Worm (Caenorhabditis elegans) whole organism, early embryonic: ENCODE measurements around the gene sftd-3.

Experiments used
- B0310.2 ChIP-seq: sonication (generic microtip); optimal IDR thresholded peaks from 2 replicates; lab custom pipeline; 2016; ENCODE audit warnings: mild to moderate bottlenecking, missing genetic modification characterization, missing compliant biosample characterization
- F13C5.2 ChIP-seq: sonication (generic microtip); optimal IDR thresholded peaks from 2 replicates; lab custom pipeline; 2017; ENCODE audit warnings: mild to moderate bottlenecking, missing genetic modification characterization, inconsistent platforms, missing compliant biosample characterization
- aly-1 ChIP-seq: sonication (generic microtip); optimal IDR thresholded peaks from 2 replicates; lab custom pipeline; 2016; ENCODE audit warnings: missing genetic modification characterization, missing compliant biosample characterization
- ama-1 ChIP-seq: fragments of 150-350 bp; optimal IDR thresholded peaks from 2 replicates; lab custom pipeline; 2014
- ceh-13 ChIP-seq: fragments of 200-800 bp; sonication (Bioruptor generic); optimal IDR thresholded peaks from 2 replicates; lab custom pipeline; 2018; ENCODE audit warnings: mild to moderate bottlenecking, missing genetic modification characterization, missing compliant biosample characterization
- ceh-36 ChIP-seq: sonication (generic microtip); optimal IDR thresholded peaks from 2 replicates; lab custom pipeline; 2016; ENCODE audit warnings: missing genetic modification characterization, inconsistent platforms, missing compliant biosample characterization
- ets-7 ChIP-seq: sonication (generic microtip); optimal IDR thresholded peaks from 2 replicates; lab custom pipeline; 2016; ENCODE audit warnings: missing genotype, missing genetic modification characterization, missing compliant biosample characterization
- flt-1 ChIP-seq: fragments of 200-800 bp; sonication (Bioruptor generic); IDR thresholded peaks from 2 replicates; pipeline ENCODE4 v1.3.6; 2022; ENCODE audit warnings: missing genetic modification characterization, missing compliant biosample characterization
- hmbx-1 ChIP-seq: sonication (generic microtip); optimal IDR thresholded peaks from 2 replicates; lab custom pipeline; 2016; ENCODE audit warnings: mild to moderate bottlenecking, missing genetic modification characterization, missing compliant biosample characterization
- hmg-4 ChIP-seq: fragments of 200-800 bp; sonication (Bioruptor generic); optimal IDR thresholded peaks from 2 replicates; lab custom pipeline; 2018; ENCODE audit warnings: mild to moderate bottlenecking, missing genetic modification characterization, missing compliant biosample characterization
- hnd-1 ChIP-seq: sonication (generic microtip); optimal IDR thresholded peaks from 2 replicates; lab custom pipeline; 2016; ENCODE audit warnings: missing genetic modification characterization, missing compliant biosample characterization
- pes-1 ChIP-seq: fragments of 200-800 bp; sonication (Bioruptor generic); IDR thresholded peaks from 2 replicates; pipeline ENCODE4 v1.3.6; 2022; ENCODE audit warnings: missing genetic modification reagents, missing genetic modification characterization, missing compliant biosample characterization
- scrt-1 ChIP-seq: fragments of 200-800 bp; sonication (Bioruptor generic); IDR thresholded peaks from 2 replicates; pipeline ENCODE4 v1.3.6; 2022; ENCODE audit warnings: missing genetic modification characterization, missing compliant biosample characterization
- sea-1 ChIP-seq: fragments of 200-800 bp; sonication (Bioruptor generic); conservative IDR thresholded peaks from 2 replicates; pipeline ENCODE4 v1.3.6; 2022; ENCODE audit warnings: missing genetic modification characterization, missing compliant biosample characterization
- tbx-11 ChIP-seq: fragments of 200-800 bp; sonication (Bioruptor generic); IDR thresholded peaks from 2 replicates; pipeline ENCODE4 v1.3.6; 2022; ENCODE audit warnings: missing genetic modification characterization, missing compliant biosample characterization
- tbx-37 ChIP-seq: fragments of 200-800 bp; sonication (Bioruptor generic); conservative IDR thresholded peaks from 2 replicates; pipeline ENCODE4 v1.3.6; 2022; ENCODE audit warnings: missing genetic modification reagents, missing genetic modification characterization, missing compliant biosample characterization
- tra-4 ChIP-seq: sonication (generic microtip); optimal IDR thresholded peaks from 2 replicates; lab custom pipeline; 2017; ENCODE audit warnings: missing genetic modification characterization, missing compliant biosample characterization

sftd-3 gene

DNA sequence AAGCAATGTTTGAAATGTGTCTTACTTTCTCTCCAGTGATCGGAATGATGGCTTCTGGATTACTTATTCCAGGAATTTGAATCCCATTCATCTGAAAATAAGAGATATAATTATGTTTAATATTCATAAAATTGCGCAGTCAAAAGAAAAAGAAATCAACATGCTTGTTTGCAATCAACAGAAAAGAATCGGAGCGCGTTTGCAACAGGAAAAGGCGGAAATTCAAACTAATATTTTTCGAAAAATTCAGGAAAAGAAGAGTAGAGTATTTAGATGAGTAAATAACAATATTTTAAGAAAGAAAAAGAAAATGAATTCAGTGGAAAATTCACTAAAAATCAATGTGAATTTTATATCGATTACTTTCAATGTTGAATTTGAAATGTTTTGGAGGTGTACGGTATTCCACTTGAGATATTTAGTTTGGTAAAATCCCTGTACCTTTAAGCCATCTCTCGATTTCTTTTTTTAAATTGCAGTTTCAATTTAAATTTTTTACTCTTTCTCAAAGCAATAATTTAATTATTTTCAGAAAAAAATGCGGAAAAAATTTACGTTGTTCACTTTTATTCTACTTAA lies 23.5 kb downstream of the sftd-3 start, which contains the start of the genes set-17 and T21B10.4:
set-17 (minus strand) TSS at position 127 of the 579 bp plus-strand sequence.
T21B10.4 (plus strand) TSS at position 533 of the 579 bp plus-strand sequence.
- no peak for TF ChIP-seq hmg-4 (GFP tag; lab: Kevin White, UChicago)
- no peak for TF ChIP-seq pes-1 (GFP tag; lab: Robert Waterston, UW)
- no peak for TF ChIP-seq tbx-37 (GFP tag; lab: Robert Waterston, UW)
- TF ChIP-seq ets-7 (tag; lab: Kevin White, UChicago) = no peak
- TF ChIP-seq tbx-11 (GFP tag; lab: Robert Waterston, UW) = no peak
- no peak for TF ChIP-seq ceh-36 (tag; lab: Kevin White, UChicago)
- no peak for TF ChIP-seq scrt-1 (GFP tag; lab: Robert Waterston, UW)
- no peak for TF ChIP-seq tra-4 (tag; lab: Kevin White, UChicago)
- no peak for TF ChIP-seq flt-1 (GFP tag; lab: Robert Waterston, UW)
- TF ChIP-seq aly-1 (tag; lab: Kevin White, UChicago) = no peak
- no peak for TF ChIP-seq hnd-1 (tag; lab: Kevin White, UChicago)
- TF ChIP-seq hmbx-1 = no peak
- TF ChIP-seq ama-1 (lab: Kevin White, UChicago) = no peak
- TF ChIP-seq F13C5.2 (tag; lab: Kevin White, UChicago) = no peak

DNA sequence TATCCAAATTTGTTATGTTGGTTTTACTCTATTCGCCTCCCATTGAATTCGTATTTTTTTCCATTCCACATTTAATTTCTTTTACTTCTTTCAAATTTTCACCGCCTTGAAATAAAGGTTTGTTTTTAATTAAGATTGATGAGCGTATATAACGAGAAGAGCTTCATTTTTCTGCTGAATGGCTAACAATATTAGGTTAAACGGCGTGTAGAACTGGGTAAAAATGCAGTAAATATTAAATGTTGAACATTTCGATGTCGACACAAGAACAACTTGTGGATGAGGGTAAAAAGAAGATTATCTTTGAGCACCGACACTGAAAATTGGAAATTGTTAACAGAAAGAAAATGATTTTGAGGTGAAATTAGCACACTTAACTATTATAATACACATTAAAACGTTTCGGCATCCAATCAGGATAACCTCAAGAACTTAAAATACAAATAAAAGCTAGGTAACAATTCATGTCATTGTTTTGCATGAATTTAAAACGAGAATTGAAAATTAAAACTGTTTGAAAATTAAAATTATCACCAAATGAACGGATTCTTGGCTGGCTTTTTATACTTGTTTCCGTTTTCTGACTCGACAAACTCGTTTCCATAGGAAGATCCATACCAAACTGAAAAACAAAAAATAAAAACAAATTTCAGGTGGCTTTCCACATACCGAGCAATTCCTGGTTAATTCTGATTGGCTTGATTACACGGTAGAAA lies 24.9 kb downstream of the sftd-3 start:
- no peak for TF ChIP-seq ets-7 (tag; lab: Kevin White, UChicago)
- TF ChIP-seq ama-1 (lab: Kevin White, UChicago) = no peak
- TF ChIP-seq ceh-36 (tag; lab: Kevin White, UChicago) = no peak
- TF ChIP-seq tra-4 (tag; lab: Kevin White, UChicago) = no peak
- no peak for TF ChIP-seq aly-1 (tag; lab: Kevin White, UChicago)
- no peak for TF ChIP-seq scrt-1 (GFP tag; lab: Robert Waterston, UW)
- no peak for TF ChIP-seq sea-1 (GFP tag; lab: Robert Waterston, UW)

ce11 chrII:8933693-8934432 lies 30.1 kb downstream of the sftd-3 start, which contains the start of gene T21B10.3:
Gene T21B10.3 (plus strand): TSS chrII:8934382.
- no peak for TF ChIP-seq pes-1 (GFP tag; lab: Robert Waterston, UW)
- no peak for TF ChIP-seq sea-1 (GFP tag; lab: Robert Waterston, UW)
- no peak for TF ChIP-seq F13C5.2 (tag; lab: Kevin White, UChicago)
- TF ChIP-seq ceh-13 (GFP tag; lab: Kevin White, UChicago) = no peak
- TF ChIP-seq ceh-36 (tag; lab: Kevin White, UChicago) = no peak
- no peak for TF ChIP-seq scrt-1 (GFP tag; lab: Robert Waterston, UW)
- TF ChIP-seq hmbx-1 = no peak
- TF ChIP-seq ets-7 (tag; lab: Kevin White, UChicago) = no peak
- TF ChIP-seq hmg-4 (GFP tag; lab: Kevin White, UChicago) = no peak
- TF ChIP-seq flt-1 (GFP tag; lab: Robert Waterston, UW) = no peak
- no peak for TF ChIP-seq tbx-11 (GFP tag; lab: Robert Waterston, UW)
- TF ChIP-seq tra-4 (tag; lab: Kevin White, UChicago) = no peak
- no peak for TF ChIP-seq B0310.2 (tag; lab: Kevin White, UChicago)
- TF ChIP-seq ama-1 (lab: Kevin White, UChicago) = no peak
- TF ChIP-seq hnd-1 (tag; lab: Kevin White, UChicago) = no peak

DNA sequence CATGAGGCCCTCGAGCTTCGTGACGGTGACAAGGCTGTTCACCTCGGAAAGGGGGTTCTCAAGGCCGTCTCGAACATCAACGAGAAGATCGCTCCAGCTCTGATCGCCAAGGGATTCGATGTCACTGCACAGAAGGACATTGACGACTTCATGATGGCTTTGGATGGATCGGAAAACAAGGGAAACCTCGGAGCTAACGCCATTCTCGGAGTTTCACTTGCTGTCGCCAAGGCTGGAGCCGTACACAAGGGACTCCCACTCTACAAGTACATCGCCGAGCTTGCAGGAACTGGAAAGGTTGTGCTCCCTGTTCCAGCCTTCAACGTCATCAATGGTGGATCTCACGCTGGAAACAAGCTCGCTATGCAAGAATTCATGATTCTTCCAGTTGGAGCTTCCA lies 31.6 kb downstream of the sftd-3 start:
- no peak for TF ChIP-seq tra-4 (tag; lab: Kevin White, UChicago)
- TF ChIP-seq flt-1 (GFP tag; lab: Robert Waterston, UW) = no peak
- TF ChIP-seq scrt-1 (GFP tag; lab: Robert Waterston, UW) = no peak
- TF ChIP-seq hnd-1 (tag; lab: Kevin White, UChicago) = no peak
- TF ChIP-seq B0310.2 (tag; lab: Kevin White, UChicago) = no peak
- TF ChIP-seq F13C5.2 (tag; lab: Kevin White, UChicago) = no peak
- TF ChIP-seq sea-1 (GFP tag; lab: Robert Waterston, UW) = no peak
- no peak for TF ChIP-seq hmg-4 (GFP tag; lab: Kevin White, UChicago)
- no peak for TF ChIP-seq ama-1 (lab: Kevin White, UChicago)
- TF ChIP-seq pes-1 (GFP tag; lab: Robert Waterston, UW) = no peak
- TF ChIP-seq tbx-11 (GFP tag; lab: Robert Waterston, UW) = no peak
- TF ChIP-seq aly-1 (tag; lab: Kevin White, UChicago) = no peak
- no peak for TF ChIP-seq tbx-37 (GFP tag; lab: Robert Waterston, UW)
- no peak for TF ChIP-seq hmbx-1
- TF ChIP-seq ceh-36 (tag; lab: Kevin White, UChicago) = no peak
- no peak for TF ChIP-seq ets-7 (tag; lab: Kevin White, UChicago)
- no peak for TF ChIP-seq ceh-13 (GFP tag; lab: Kevin White, UChicago)

DNA sequence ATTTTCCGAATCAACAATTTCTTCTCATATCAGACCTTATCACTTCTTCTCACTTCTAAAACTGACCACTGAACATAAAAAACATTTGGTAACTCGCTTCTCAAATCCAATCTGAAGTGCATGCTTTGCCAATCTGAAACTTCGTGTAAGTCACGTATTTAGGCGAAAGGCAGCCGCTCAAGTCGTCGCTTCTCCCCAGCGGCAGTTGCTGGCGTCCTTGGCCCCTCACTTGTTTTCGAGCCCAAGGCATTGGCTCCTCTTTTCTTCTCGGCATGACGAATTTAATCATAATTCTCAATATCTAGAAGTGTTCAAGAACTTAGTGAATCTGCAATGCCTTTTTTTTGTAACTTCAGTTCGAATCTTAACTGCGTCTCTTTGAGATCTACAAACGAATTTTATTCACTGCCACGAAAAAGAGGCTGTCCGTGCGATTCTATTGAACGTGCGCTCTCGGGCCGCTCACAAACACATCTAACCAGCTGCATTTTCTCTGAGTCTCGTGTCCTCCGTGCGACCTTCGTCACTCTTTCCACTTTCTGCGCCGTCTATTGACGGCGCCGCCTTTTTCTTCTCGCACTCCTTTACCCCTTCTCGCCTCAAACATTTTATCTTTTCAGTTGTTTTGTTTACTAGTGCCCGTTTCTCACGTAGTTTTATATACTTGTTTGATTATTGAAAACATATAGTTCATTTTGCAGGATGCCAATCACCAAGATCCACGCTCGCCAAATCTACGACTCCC lies 32.4 kb downstream of the sftd-3 start:
- TF ChIP-seq F13C5.2 (tag; lab: Kevin White, UChicago) (no peak), aly-1 (tag; lab: Kevin White, UChicago) (no peak), ets-7 (tag; lab: Kevin White, UChicago) (no peak), B0310.2 (tag; lab: Kevin White, UChicago) (no peak), tra-4 (tag; lab: Kevin White, UChicago) (no peak), ceh-13 (GFP tag; lab: Kevin White, UChicago) (no peak), flt-1 (GFP tag; lab: Robert Waterston, UW) (no peak), scrt-1 (GFP tag; lab: Robert Waterston, UW) (no peak), hnd-1 (tag; lab: Kevin White, UChicago) (no peak), ama-1 (lab: Kevin White, UChicago) (no peak), hmg-4 (GFP tag; lab: Kevin White, UChicago) (no peak), sea-1 (GFP tag; lab: Robert Waterston, UW) (no peak), tbx-37 (GFP tag; lab: Robert Waterston, UW) (no peak), ceh-36 (tag; lab: Kevin White, UChicago) (no peak), pes-1 (GFP tag; lab: Robert Waterston, UW) (no peak), hmbx-1 (no peak)
